Worm (Caenorhabditis elegans) whole organism, late embryonic: Measurements from ENCODE around the gene riok-3.

Experiments used
- F13H6.1 ChIP-seq: sonication (generic microtip); optimal IDR thresholded peaks from 2 replicates; lab custom pipeline; 2016; ENCODE audit warnings: missing genetic modification characterization, missing compliant biosample characterization
- ama-1 ChIP-seq: fragments of 150-350 bp; optimal IDR thresholded peaks from 2 replicates; lab custom pipeline; 2014
- hlh-8 ChIP-seq: sonication (generic microtip); optimal IDR thresholded peaks from 2 replicates; lab custom pipeline; 2016; ENCODE audit warnings: missing genotype, missing genetic modification characterization, missing compliant biosample characterization
- nhr-11 ChIP-seq: fragments of 150-350 bp; optimal IDR thresholded peaks from 2 replicates; lab custom pipeline; 2014; ENCODE audit warnings: missing biosample characterization, missing genetic modification characterization
- unc-86 ChIP-seq: sonication (generic microtip); optimal IDR thresholded peaks from 2 replicates; lab custom pipeline; 2016; ENCODE audit warnings: missing genetic modification characterization, missing compliant biosample characterization

ce11 chrIII:9770590-9770989, 34.2 kb downstream of the riok-3 start:
- TF ChIP-seq hlh-8 (tag; lab: Kevin White, UChicago), result no peak
- TF ChIP-seq F13H6.1 (tag; lab: Kevin White, UChicago), result no peak
- no peak for TF ChIP-seq unc-86 (tag; lab: Kevin White, UChicago)
- no peak for TF ChIP-seq ama-1 (lab: Kevin White, UChicago)
- no peak for TF ChIP-seq nhr-11 (tag; lab: Kevin White, UChicago)
